Fruit fly (Drosophila melanogaster): ENCODE results near the gene nyo.

nyo gene

dm6 chr3R:31609413-31610054 lies 66.7 kb downstream of the nyo start (continued):
- TF ChIP-seq D19B (GFP tag; optimal IDR thresholded peaks at IDR 0.05) (no peak), bigmax (GFP tag; optimal IDR thresholded peaks at IDR 0.05) (peak; percentile 52), ara (GFP tag; IDR thresholded peaks at IDR 0.05) (no peak), otp (GFP tag; IDR thresholded peaks at IDR 0.05) (no peak), CG2116 (GFP tag; optimal IDR thresholded peaks at IDR 0.05) (peak; percentile 76), sob (GFP tag; IDR thresholded peaks at IDR 0.05) (no peak), BtbVII (GFP tag; optimal IDR thresholded peaks at IDR 0.05) (no peak), kay (GFP tag; optimal IDR thresholded peaks at IDR 0.05) (no peak), CG11560 (tag; IDR thresholded peaks at IDR 0.05) (no peak), Hey (tag; optimal IDR thresholded peaks at IDR 0.05) (no peak), Doc2 (GFP tag; IDR thresholded peaks at IDR 0.05) (no peak), lmd (GFP tag; IDR thresholded peaks at IDR 0.05) (no peak), NC2β (GFP tag; optimal IDR thresholded peaks at IDR 0.05) (peak; percentile 43), Sox102F (GFP tag; optimal IDR thresholded peaks at IDR 0.05) (no peak), Spps (tag; optimal IDR thresholded peaks at IDR 0.05) (no peak), odd (GFP tag; optimal IDR thresholded peaks at IDR 0.05) (peak; percentile 1), sima (GFP tag; optimal IDR thresholded peaks at IDR 0.05) (no peak), TFAM (GFP tag; optimal IDR thresholded peaks at IDR 0.05) (no peak), CG17612 (GFP tag; IDR thresholded peaks at IDR 0.05) (no peak), jumu (GFP tag; optimal IDR thresholded peaks at IDR 0.05) (no peak), NK7.1 (GFP tag; optimal IDR thresholded peaks at IDR 0.05) (peak; percentile 0), nom (GFP tag; optimal IDR thresholded peaks at IDR 0.05) (peak; percentile 55), Sox100B (GFP tag; optimal IDR thresholded peaks at IDR 0.05) (no peak), al (GFP tag; IDR thresholded peaks at IDR 0.05) (no peak), Hr78 (GFP tag; optimal IDR thresholded peaks at IDR 0.05) (no peak), Dp (GFP tag; optimal IDR thresholded peaks at IDR 0.05) (peak; percentile 76), Eip74EF (GFP tag; optimal IDR thresholded peaks at IDR 0.05) (no peak), CG11247 (GFP tag; IDR thresholded peaks at IDR 0.05) (no peak), Nf-YA (GFP tag; IDR thresholded peaks at IDR 0.05) (no peak), Jarid2 (GFP tag; optimal IDR thresholded peaks at IDR 0.05) (peak; percentile 77), CG17361 (GFP tag; IDR thresholded peaks at IDR 0.05) (no peak), CG12744 (GFP tag; optimal IDR thresholded peaks at IDR 0.05) (peak; percentile 17), Gsc (GFP tag; IDR thresholded peaks at IDR 0.05) (no peak), H2.0 (GFP tag; IDR thresholded peaks at IDR 0.05) (no peak), Tbp (GFP tag; optimal IDR thresholded peaks at IDR 0.05) (peak; percentile 57), esg (GFP tag; conservative IDR thresholded peaks at IDR 0.05) (no peak), CG17802 (tag; optimal IDR thresholded peaks at IDR 0.05) (no peak), cato (GFP tag; optimal IDR thresholded peaks at IDR 0.05; ENCODE audit: borderline replicate concordance) (no peak), Dfd (GFP tag; optimal IDR thresholded peaks at IDR 0.05) (no peak), Mad (GFP tag; optimal IDR thresholded peaks at IDR 0.05) (peak; percentile 39), CG34422 (GFP tag; IDR thresholded peaks at IDR 0.05) (no peak), CG3163 (GFP tag; optimal IDR thresholded peaks at IDR 0.05) (no peak), abd-A (tag; optimal IDR thresholded peaks at IDR 0.05) (peak; percentile 45), sim (GFP tag; IDR thresholded peaks at IDR 0.05) (no peak), Sin3A (optimal IDR thresholded peaks at IDR 0.05) (peak; percentile 23), CG2712 (tag; optimal IDR thresholded peaks at IDR 0.05) (peak; percentile 40), PHDP (tag; optimal IDR thresholded peaks at IDR 0.05) (peak; percentile 49), CG18011 (GFP tag; optimal IDR thresholded peaks at IDR 0.05) (no peak), CG10654 (GFP tag; optimal IDR thresholded peaks at IDR 0.05) (no peak), E2f2 (GFP tag; IDR thresholded peaks at IDR 0.05) (no peak), tgo (GFP tag; IDR thresholded peaks at IDR 0.05) (no peak), trem (tag; optimal IDR thresholded peaks at IDR 0.05) (peak; percentile 77)

All from whole organism, embryonic.